Worm (Caenorhabditis elegans) whole organism, young adult: ENCODE data around the gene F54D5.4.

ENCODE experiments used
- B0019.2 ChIP-seq: fragments of 200-800 bp; sonication (Bioruptor generic); conservative IDR thresholded peaks from 2 replicates; pipeline ENCODE4 v1.3.6; 2022; ENCODE audit warnings: missing genetic modification reagents, missing genetic modification characterization, missing compliant biosample characterization
- B0261.1 ChIP-seq: sonication (generic microtip); optimal IDR thresholded peaks from 2 replicates; lab custom pipeline; 2016; ENCODE audit warnings: mild to moderate bottlenecking, missing genetic modification characterization, moderate library complexity, missing compliant biosample characterization
- C06A6.2 ChIP-seq: fragments of 200-800 bp; sonication (Bioruptor generic); conservative IDR thresholded peaks from 2 replicates; pipeline ENCODE4 v1.3.6; 2022; ENCODE audit warnings: missing genetic modification characterization, missing compliant biosample characterization
- F57C9.4 ChIP-seq: sonication (generic microtip); optimal IDR thresholded peaks from 2 replicates; lab custom pipeline; 2017; ENCODE audit warnings: mild to moderate bottlenecking, missing genetic modification characterization, missing compliant biosample characterization
- T26A5.8 ChIP-seq: sonication (generic microtip); optimal IDR thresholded peaks from 2 replicates; lab custom pipeline; 2016; ENCODE audit warnings: missing genetic modification characterization, missing compliant biosample characterization
- Y67H2A.10 ChIP-seq: fragments of 200-800 bp; sonication (Bioruptor generic); conservative IDR thresholded peaks from 2 replicates; pipeline ENCODE4 v1.3.6; 2022; ENCODE audit warnings: missing genetic modification reagents, missing genetic modification characterization, missing compliant biosample characterization
- ZK185.1 ChIP-seq: sonication (generic microtip); optimal IDR thresholded peaks from 2 replicates; lab custom pipeline; 2016; ENCODE audit warnings: mild to moderate bottlenecking, missing genetic modification characterization, missing compliant biosample characterization; ENCODE audit not compliant: poor library complexity, severe bottlenecking
- akir-1 ChIP-seq: fragments of 200-800 bp; sonication (Bioruptor generic); optimal IDR thresholded peaks from 2 replicates; lab custom pipeline; 2018; ENCODE audit warnings: mild to moderate bottlenecking, missing genetic modification characterization, moderate library complexity, missing compliant biosample characterization
- attf-5 ChIP-seq: fragments of 200-800 bp; sonication (Bioruptor generic); optimal IDR thresholded peaks from 2 replicates; lab custom pipeline; 2018; ENCODE audit warnings: mild to moderate bottlenecking, missing genetic modification characterization, missing compliant biosample characterization
- bed-2 ChIP-seq: fragments of 200-800 bp; sonication (Bioruptor generic); IDR thresholded peaks from 2 replicates; pipeline ENCODE4 v1.3.6; 2022; ENCODE audit warnings: missing genetic modification reagents, missing genetic modification characterization, missing compliant biosample characterization
- cebp-1 ChIP-seq, 2 experiments: fragments of 200-800 bp in 1 of 2; sonication (Bioruptor generic) in 1 of 2; sonication (generic microtip) in 1 of 2; IDR thresholded peaks in 1 of 2; optimal IDR thresholded peaks in 1 of 2; 2 replicates each; pipeline versions ENCODE4 v1.3.6 to Lab custom; 2017 to 2022; ENCODE audit warnings: missing compliant biosample characterization in 2 of 2, missing genetic modification characterization in 2 of 2, mild to moderate bottlenecking in 1 of 2, missing genetic modification reagents in 1 of 2, moderate library complexity in 1 of 2
- cebp-2 ChIP-seq: fragments of 200-800 bp; sonication (Bioruptor generic); IDR thresholded peaks from 2 replicates; pipeline ENCODE4 v1.3.6; 2022; ENCODE audit warnings: missing genetic modification characterization, missing compliant biosample characterization
- ceh-27 ChIP-seq: fragments of 200-800 bp; sonication (Bioruptor generic); optimal IDR thresholded peaks from 2 replicates; lab custom pipeline; 2018; ENCODE audit warnings: mild to moderate bottlenecking, missing genetic modification characterization, moderate library complexity, missing compliant biosample characterization
- dox-1 ChIP-seq: fragments of 200-800 bp; sonication (Bioruptor generic); IDR thresholded peaks from 2 replicates; pipeline ENCODE4 v1.3.6; 2022; ENCODE audit warnings: missing genetic modification reagents, missing genetic modification characterization, missing compliant biosample characterization
- egl-44 ChIP-seq: fragments of 200-800 bp; sonication (Bioruptor generic); IDR thresholded peaks from 2 replicates; pipeline ENCODE4 v1.3.6; 2022; ENCODE audit warnings: missing genetic modification reagents, missing genetic modification characterization, missing compliant biosample characterization
- egrh-3 ChIP-seq: fragments of 200-800 bp; sonication (Bioruptor generic); IDR thresholded peaks from 2 replicates; pipeline ENCODE4 v1.3.6; 2022; ENCODE audit warnings: missing genetic modification reagents, missing genetic modification characterization, missing compliant biosample characterization
- ekl-4 ChIP-seq: fragments of 200-800 bp; sonication (Bioruptor generic); IDR thresholded peaks from 2 replicates; pipeline ENCODE4 v1.3.6; 2022; ENCODE audit warnings: missing genetic modification reagents, missing genetic modification characterization, missing compliant biosample characterization
- ets-4 ChIP-seq: fragments of 200-800 bp; sonication (Bioruptor generic); optimal IDR thresholded peaks from 2 replicates; lab custom pipeline; 2018; ENCODE audit warnings: mild to moderate bottlenecking, missing genetic modification characterization, missing compliant biosample characterization
- fkh-3 ChIP-seq: sonication (generic microtip); optimal IDR thresholded peaks from 2 replicates; lab custom pipeline; 2016; ENCODE audit warnings: mild to moderate bottlenecking, missing genetic modification characterization, missing compliant biosample characterization
- hlh-12 ChIP-seq: sonication (generic microtip); optimal IDR thresholded peaks from 2 replicates; lab custom pipeline; 2016; ENCODE audit warnings: missing genetic modification characterization, missing compliant biosample characterization
- hmg-1.2 ChIP-seq: fragments of 200-800 bp; sonication (Bioruptor generic); IDR thresholded peaks from 2 replicates; pipeline ENCODE4 v1.3.6; 2022; ENCODE audit warnings: missing genetic modification reagents, missing genetic modification characterization, missing compliant biosample characterization
- lag-1 ChIP-seq: fragments of 200-800 bp; sonication (Bioruptor generic); IDR thresholded peaks from 2 replicates; pipeline ENCODE4 v1.3.6; 2022; ENCODE audit warnings: missing genetic modification reagents, missing genetic modification characterization, missing compliant biosample characterization
- let-607 ChIP-seq, 2 experiments: fragments of 200-800 bp in 1 of 2; sonication (Bioruptor generic) in 1 of 2; sonication (generic microtip) in 1 of 2; optimal IDR thresholded peaks; 2 replicates each; lab custom pipeline; 2016 to 2018; ENCODE audit warnings: mild to moderate bottlenecking in 2 of 2, missing compliant biosample characterization in 2 of 2, missing genetic modification characterization in 2 of 2, moderate library complexity in 2 of 2, missing genotype in 1 of 2
- lin-35 ChIP-seq, 3 experiments: fragments of 150-350 bp in 2 of 3; sonication (generic microtip) in 1 of 3; optimal IDR thresholded peaks; 2 replicates each; lab custom pipeline; 2014 to 2018; ENCODE audit warnings: missing biosample characterization in 3 of 3, missing genetic modification characterization in 3 of 3, missing genetic modification reagents in 3 of 3
- lin-40 ChIP-seq: sonication (generic microtip); optimal IDR thresholded peaks from 2 replicates; lab custom pipeline; 2016; ENCODE audit warnings: missing genetic modification characterization, mild to moderate bottlenecking, missing compliant biosample characterization, missing genotype, missing genetic modification reagents
- lin-54 ChIP-seq: fragments of 200-800 bp; sonication (Bioruptor generic); optimal IDR thresholded peaks from 2 replicates; lab custom pipeline; 2018; ENCODE audit warnings: mild to moderate bottlenecking, missing genetic modification characterization, missing compliant biosample characterization
- madf-10 ChIP-seq: sonication (generic microtip); optimal IDR thresholded peaks from 2 replicates; lab custom pipeline; 2016; ENCODE audit warnings: mild to moderate bottlenecking, missing genetic modification characterization, missing compliant biosample characterization
- mcd-1 ChIP-seq: fragments of 200-800 bp; sonication (Bioruptor generic); IDR thresholded peaks from 2 replicates; pipeline ENCODE4 v1.3.6; 2022; ENCODE audit warnings: missing genetic modification reagents, missing genetic modification characterization, missing compliant biosample characterization
- mxl-1 ChIP-seq: sonication (generic microtip); optimal IDR thresholded peaks from 2 replicates; lab custom pipeline; 2016; ENCODE audit warnings: missing genetic modification characterization, missing compliant biosample characterization
- nfya-1 ChIP-seq: sonication (generic microtip); optimal IDR thresholded peaks from 2 replicates; lab custom pipeline; 2017; ENCODE audit warnings: antibody characterized with exemption, missing compliant biosample characterization, missing genetic modification characterization, borderline replicate concordance; ENCODE audit not compliant: insufficient read depth
- nfyb-1 ChIP-seq: fragments of 200-800 bp; sonication (Bioruptor generic); IDR thresholded peaks from 2 replicates; pipeline ENCODE4 v1.3.6; 2022; ENCODE audit warnings: missing genetic modification reagents, missing genetic modification characterization, missing compliant biosample characterization
- nhr-80 ChIP-seq: sonication (generic microtip); optimal IDR thresholded peaks from 2 replicates; lab custom pipeline; 2016; ENCODE audit warnings: missing genetic modification characterization, missing compliant biosample characterization
- repo-1 ChIP-seq: sonication (generic microtip); optimal IDR thresholded peaks from 2 replicates; lab custom pipeline; 2017; ENCODE audit warnings: mild to moderate bottlenecking, missing genetic modification characterization, missing compliant biosample characterization
- rpc-1 ChIP-seq, 2 experiments: fragments of 150-350 bp in 1 of 2; sonication (generic microtip) in 1 of 2; optimal IDR thresholded peaks; 2 replicates each; lab custom pipeline; 2014 to 2018; ENCODE audit warnings: missing biosample characterization in 1 of 2, missing genetic modification characterization in 1 of 2, missing genetic modification reagents in 1 of 2, missing genotype in 1 of 2
- snpc-4 ChIP-seq, 5 experiments: fragments of 150-350 bp in 1 of 5; sonication (generic microtip) in 4 of 5; optimal IDR thresholded peaks; 2 replicates each; lab custom pipeline; 2014 to 2018; ENCODE audit warnings: missing genetic modification characterization in 5 of 5, missing biosample characterization in 3 of 5, antibody characterized with exemption in 2 of 5, mild to moderate bottlenecking in 2 of 5, missing compliant biosample characterization in 2 of 5, missing genotype in 2 of 5, moderate library complexity in 2 of 5, missing genetic modification reagents in 1 of 5
- somi-1 ChIP-seq: fragments of 200-800 bp; sonication (Bioruptor generic); optimal IDR thresholded peaks from 2 replicates; lab custom pipeline; 2018; ENCODE audit warnings: mild to moderate bottlenecking, missing genetic modification characterization, missing compliant biosample characterization
- sptf-2 ChIP-seq: fragments of 200-800 bp; sonication (Bioruptor generic); optimal IDR thresholded peaks from 2 replicates; lab custom pipeline; 2018; ENCODE audit warnings: mild to moderate bottlenecking, missing genetic modification characterization, missing compliant biosample characterization
- tbp1 ChIP-seq: fragments of 200-800 bp; sonication (Bioruptor generic); optimal IDR thresholded peaks from 2 replicates; lab custom pipeline; 2018; ENCODE audit warnings: mild to moderate bottlenecking, missing genetic modification characterization, missing compliant biosample characterization
- unc-130 ChIP-seq: sonication (generic microtip); optimal IDR thresholded peaks from 2 replicates; lab custom pipeline; 2016; ENCODE audit warnings: missing genetic modification reagents, missing genetic modification characterization, missing compliant biosample characterization
- ztf-26 ChIP-seq: sonication (generic microtip); optimal IDR thresholded peaks from 2 replicates; lab custom pipeline; 2017; ENCODE audit warnings: missing genetic modification characterization, missing compliant biosample characterization
- ztf-28 ChIP-seq: fragments of 200-800 bp; sonication (Bioruptor generic); IDR thresholded peaks from 2 replicates; pipeline ENCODE4 v1.3.6; 2022; ENCODE audit warnings: missing genetic modification reagents, missing genetic modification characterization, missing compliant biosample characterization

The F54D5.4 gene

DNA sequence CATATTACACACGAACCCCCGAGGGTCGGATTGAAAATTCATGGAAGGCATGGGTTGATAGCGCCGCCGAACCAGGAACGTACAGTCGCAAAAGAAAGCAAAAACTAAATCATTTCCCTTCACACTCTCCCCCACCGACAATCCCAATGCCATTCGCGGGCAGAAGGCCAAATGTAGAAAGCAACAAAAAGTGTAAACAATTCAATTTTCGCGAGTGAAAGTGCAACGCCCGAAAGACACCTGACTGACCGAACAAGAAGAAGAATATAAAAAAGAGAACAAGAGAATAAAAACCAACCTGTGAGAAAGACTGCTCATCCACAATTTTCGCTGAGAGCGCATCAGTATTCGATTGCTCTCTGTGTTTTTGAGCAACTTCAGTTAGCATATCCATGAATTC lies 48.1 kb downstream of the F54D5.4 start:
- no peak for TF ChIP-seq ztf-28 (GFP tag; lab: Robert Waterston, UW)
- TF ChIP-seq snpc-4 (GFP tag; optimal IDR thresholded peaks at IDR 0.05; lab: Kevin White, UChicago), result no peak
- TF ChIP-seq snpc-4 (tag; optimal IDR thresholded peaks at IDR 0.05; lab: Kevin White, UChicago), result no peak
- 0 out of 2 replicates have a peak, but pooled peaks have one; percentile 15 for TF ChIP-seq C06A6.2 (GFP tag; lab: Robert Waterston, UW)
- TF ChIP-seq attf-5 (GFP tag; lab: Kevin White, UChicago), result peak; percentile 8
- no peak for TF ChIP-seq T26A5.8 (tag; lab: Kevin White, UChicago)
- TF ChIP-seq lag-1 (GFP tag; lab: Robert Waterston, UW), result no peak
- TF ChIP-seq ztf-26, result peak; percentile 18
- no peak for TF ChIP-seq madf-10 (tag; lab: Kevin White, UChicago)
- no peak for TF ChIP-seq nfyb-1 (GFP tag; lab: Robert Waterston, UW)
- TF ChIP-seq lin-40 (tag; lab: Kevin White, UChicago), result peak; percentile 22

DNA sequence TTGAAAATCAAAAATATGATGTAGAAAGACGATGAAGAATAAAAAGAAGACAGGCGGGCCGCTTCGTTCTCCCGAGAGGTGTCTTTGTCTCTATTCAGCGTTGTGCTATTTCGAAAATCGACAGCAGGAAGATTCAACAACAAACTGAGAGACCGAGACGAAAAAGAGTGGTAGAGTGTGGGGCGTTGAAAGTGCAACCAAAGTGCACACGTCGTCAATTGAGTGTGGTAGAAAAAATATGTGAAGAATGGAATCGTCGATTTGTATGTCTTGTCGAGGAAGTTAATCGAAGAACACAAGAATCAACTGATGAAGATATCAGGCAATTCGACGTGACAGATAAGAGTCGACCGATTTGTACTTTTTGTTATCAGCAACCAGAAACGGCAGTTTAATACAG lies 49.6 kb downstream of the F54D5.4 start:
- TF ChIP-seq lin-35 (GFP tag; optimal IDR thresholded peaks at IDR 0.05; lab: Kevin White, UChicago), result no peak
- no peak for TF ChIP-seq snpc-4 (GFP tag; optimal IDR thresholded peaks at IDR 0.05; lab: Kevin White, UChicago)
- TF ChIP-seq snpc-4 (tag; optimal IDR thresholded peaks at IDR 0.05; lab: Kevin White, UChicago), result peak in 1 of 4 experiments; percentile 0
- TF ChIP-seq rpc-1 (optimal IDR thresholded peaks at IDR 0.05; lab: Kevin White, UChicago), result no peak
- no peak for TF ChIP-seq rpc-1 (tag; optimal IDR thresholded peaks at IDR 0.05; lab: Kevin White, UChicago)
- no peak for TF ChIP-seq cebp-1 (GFP tag; IDR thresholded peaks at IDR 0.05; lab: Robert Waterston, UW)
- peak; percentile 62 for TF ChIP-seq cebp-1 (tag; optimal IDR thresholded peaks at IDR 0.05; lab: Kevin White, UChicago)
- no peak for TF ChIP-seq somi-1 (GFP tag; lab: Kevin White, UChicago)
- no peak for TF ChIP-seq B0019.2 (GFP tag; lab: Robert Waterston, UW)
- no peak for TF ChIP-seq F57C9.4
- TF ChIP-seq bed-2, result no peak
- TF ChIP-seq lin-40 (tag; lab: Kevin White, UChicago), result peak; percentile 47
- no peak for TF ChIP-seq cebp-2 (GFP tag; lab: Robert Waterston, UW)
- no peak for TF ChIP-seq lin-54 (GFP tag; lab: Kevin White, UChicago)
- TF ChIP-seq repo-1 (tag; lab: Kevin White, UChicago), result no peak
- no peak for TF ChIP-seq egrh-3 (GFP tag; lab: Robert Waterston, UW)
- no peak for TF ChIP-seq akir-1 (GFP tag; lab: Kevin White, UChicago)
- peak; percentile 64 for TF ChIP-seq nhr-80 (tag; lab: Kevin White, UChicago)
- peak; percentile 18 for TF ChIP-seq tbp1 (GFP tag; lab: Kevin White, UChicago)
- no peak for TF ChIP-seq ets-4 (GFP tag; lab: Kevin White, UChicago)
- no peak for TF ChIP-seq Y67H2A.10
- TF ChIP-seq B0261.1 (tag; lab: Kevin White, UChicago), result no peak
- peak; percentile 40; the same call in 1 of the 2 replicates for TF ChIP-seq mcd-1 (GFP tag; lab: Robert Waterston, UW)
- peak; percentile 49 for TF ChIP-seq ceh-27
- TF ChIP-seq mxl-1, result no peak
- peak; percentile 34; the same call in 1 of the 2 replicates for TF ChIP-seq dox-1 (GFP tag; lab: Robert Waterston, UW)
- peak; percentile 28; the same call in 1 of the 2 replicates for TF ChIP-seq ekl-4
- TF ChIP-seq hmg-1.2 (GFP tag; lab: Robert Waterston, UW), result peak; percentile 57; the same call in 1 of the 2 replicates
- no peak for TF ChIP-seq fkh-3 (tag; lab: Kevin White, UChicago)
- TF ChIP-seq sptf-2 (GFP tag; lab: Kevin White, UChicago), result no peak
- peak; percentile 4 for TF ChIP-seq ZK185.1 (tag; lab: Kevin White, UChicago)
- TF ChIP-seq nfya-1, result no peak
- TF ChIP-seq egl-44, result 0 out of 2 replicates have a peak, but pooled peaks have one; percentile 49
- peak in 1 of 2 experiments; percentile 3 for TF ChIP-seq let-607 (tag; optimal IDR thresholded peaks at IDR 0.05; lab: Kevin White, UChicago)
- no peak for TF ChIP-seq hlh-12 (tag; lab: Kevin White, UChicago)
- no peak for TF ChIP-seq unc-130 (GFP tag; lab: Kevin White, UChicago)
